Fruit fly (Drosophila melanogaster) whole organism, prepupa: ENCODE measurements around the gene CG8492.

Source experiments
- Blimp-1 ChIP-seq: fragments of 200-800 bp; sonication (Bioruptor generic); optimal IDR thresholded peaks from 3 replicates; lab custom pipeline; 2017; ENCODE audit warnings: missing biosample characterization, missing genetic modification characterization, mild to moderate bottlenecking, moderate library complexity, missing genetic modification reagents
- CG10631 ChIP-seq: fragments of 200-800 bp; sonication (Bioruptor generic); optimal IDR thresholded peaks from 2 replicates; lab custom pipeline; 2016; ENCODE audit warnings: missing biosample characterization, missing genetic modification characterization
- CG10669 ChIP-seq: fragments of 200-800 bp; sonication (Bioruptor generic); optimal IDR thresholded peaks from 3 replicates; lab custom pipeline; 2018; ENCODE audit warnings: missing biosample characterization, mild to moderate bottlenecking, missing genetic modification characterization, moderate library complexity
- CG11294 ChIP-seq: fragments of 200-800 bp; sonication (Bioruptor generic); IDR thresholded peaks from 2 replicates; pipeline ENCODE4 v1.3.6; 2022; ENCODE audit warnings: missing biosample characterization, missing genetic modification characterization
- CG11902 ChIP-seq: fragments of 200-800 bp; sonication (Bioruptor generic); optimal IDR thresholded peaks from 3 replicates; lab custom pipeline; 2016; ENCODE audit warnings: missing biosample characterization, missing genetic modification characterization
- CG15336 ChIP-seq: fragments of 200-800 bp; sonication (Bioruptor generic); IDR thresholded peaks from 2 replicates; pipeline ENCODE4 v1.3.6; 2022; ENCODE audit warnings: missing biosample characterization, missing genetic modification characterization
- CG16779 ChIP-seq: fragments of 200-800 bp; sonication (Bioruptor generic); optimal IDR thresholded peaks from 3 replicates; lab custom pipeline; 2017; ENCODE audit warnings: missing biosample characterization, mild to moderate bottlenecking, missing genetic modification characterization
- CG3032 ChIP-seq: fragments of 200-800 bp; optimal IDR thresholded peaks from 2 replicates; lab custom pipeline; 2019; ENCODE audit warnings: missing biosample characterization, mild to moderate bottlenecking, missing genetic modification characterization, moderate library complexity
- CG31627 ChIP-seq: fragments of 200-800 bp; sonication (Bioruptor generic); optimal IDR thresholded peaks from 3 replicates; lab custom pipeline; 2016; ENCODE audit warnings: missing biosample characterization, missing genetic modification characterization
- CG32006 ChIP-seq: fragments of 200-800 bp; sonication (Bioruptor generic); optimal IDR thresholded peaks from 3 replicates; lab custom pipeline; 2017; ENCODE audit warnings: missing biosample characterization, mild to moderate bottlenecking, missing genetic modification characterization
- CG34406 ChIP-seq: fragments of 200-800 bp; sonication (Bioruptor generic); optimal IDR thresholded peaks from 3 replicates; lab custom pipeline; 2016; ENCODE audit warnings: missing biosample characterization, missing genetic modification characterization
- CG3919 ChIP-seq: fragments of 200-800 bp; sonication (Bioruptor generic); optimal IDR thresholded peaks from 3 replicates; lab custom pipeline; 2016; ENCODE audit warnings: missing biosample characterization, missing genetic modification characterization
- CG4318 ChIP-seq: fragments of 200-800 bp; sonication (Bioruptor generic); optimal IDR thresholded peaks from 3 replicates; lab custom pipeline; 2017; ENCODE audit warnings: missing biosample characterization, mild to moderate bottlenecking, missing genetic modification characterization
- CG8632 ChIP-seq: fragments of 200-800 bp; sonication (Bioruptor generic); optimal IDR thresholded peaks from 3 replicates; lab custom pipeline; 2016; ENCODE audit warnings: missing biosample characterization, missing genetic modification characterization
- Eip93F ChIP-seq: fragments of 200-800 bp; sonication (Bioruptor generic); optimal IDR thresholded peaks from 2 replicates; lab custom pipeline; 2016; ENCODE audit warnings: missing biosample characterization, mild to moderate bottlenecking, missing genetic modification characterization
- Hr38 ChIP-seq: sonication (Bioruptor generic); optimal IDR thresholded peaks from 2 replicates; lab custom pipeline; 2016; ENCODE audit warnings: missing biosample characterization, missing genetic modification characterization
- Hr4 ChIP-seq: fragments of 200-800 bp; sonication (Bioruptor generic); optimal IDR thresholded peaks from 3 replicates; lab custom pipeline; 2016; ENCODE audit warnings: missing biosample characterization, missing genetic modification characterization
- Lpt ChIP-seq: fragments of 200-800 bp; sonication (Bioruptor generic); optimal IDR thresholded peaks from 3 replicates; lab custom pipeline; 2016; ENCODE audit warnings: missing biosample characterization, missing genetic modification characterization
- Met ChIP-seq: fragments of 200-800 bp; sonication (Bioruptor generic); optimal IDR thresholded peaks from 3 replicates; lab custom pipeline; 2016; ENCODE audit warnings: missing biosample characterization, missing genetic modification characterization
- OdsH ChIP-seq: fragments of 200-800 bp; sonication (Bioruptor generic); optimal IDR thresholded peaks from 3 replicates; lab custom pipeline; 2016; ENCODE audit warnings: missing biosample characterization, missing genetic modification characterization
- Sox14 ChIP-seq: fragments of 200-800 bp; sonication (Bioruptor generic); optimal IDR thresholded peaks from 3 replicates; lab custom pipeline; 2016; ENCODE audit warnings: missing biosample characterization, missing genetic modification characterization
- achi ChIP-seq: fragments of 200-800 bp; sonication (Bioruptor generic); optimal IDR thresholded peaks from 3 replicates; lab custom pipeline; 2016; ENCODE audit warnings: missing biosample characterization, missing genetic modification characterization
- cyc ChIP-seq: fragments of 200-800 bp; sonication (Bioruptor generic); optimal IDR thresholded peaks from 3 replicates; lab custom pipeline; 2016; ENCODE audit warnings: missing biosample characterization, missing genetic modification characterization
- esn ChIP-seq: fragments of 200-800 bp; sonication (Bioruptor generic); optimal IDR thresholded peaks from 2 replicates; lab custom pipeline; 2016; ENCODE audit warnings: missing biosample characterization, mild to moderate bottlenecking, missing genetic modification characterization, moderate library complexity
- fd85E ChIP-seq: fragments of 200-800 bp; sonication (Bioruptor generic); optimal IDR thresholded peaks from 3 replicates; lab custom pipeline; 2016; ENCODE audit warnings: missing biosample characterization, missing genetic modification characterization
- fkh ChIP-seq: fragments of 200-800 bp; sonication (Bioruptor generic); optimal IDR thresholded peaks from 3 replicates; lab custom pipeline; 2017; ENCODE audit warnings: missing biosample characterization, mild to moderate bottlenecking, missing genetic modification characterization, moderate library complexity
- salr ChIP-seq, 2 experiments: fragments of 200-800 bp; sonication (Bioruptor generic); optimal IDR thresholded peaks; 3 replicates each; lab custom pipeline; 2016 to 2018; ENCODE audit warnings: missing biosample characterization in 2 of 2, missing genetic modification characterization in 2 of 2, mild to moderate bottlenecking in 1 of 2
- ss ChIP-seq, 2 experiments: fragments of 200-800 bp; sonication (Bioruptor generic); optimal IDR thresholded peaks; 2 replicates in 1 of 2; 3 replicates in 1 of 2; lab custom pipeline; 2017 to 2018; ENCODE audit warnings: mild to moderate bottlenecking in 2 of 2, missing biosample characterization in 2 of 2, missing genetic modification characterization in 2 of 2, moderate library complexity in 1 of 2
- svp ChIP-seq: fragments of 200-800 bp; sonication (Bioruptor generic); peaks from one replicate; lab custom pipeline; 2016; ENCODE audit warnings: missing biosample characterization, missing genetic modification characterization
- topi ChIP-seq: fragments of 200-800 bp; sonication (Bioruptor generic); optimal IDR thresholded peaks from 3 replicates; lab custom pipeline; 2016; ENCODE audit warnings: missing biosample characterization, missing genetic modification characterization

Gene CG8492

dm6 chr3L:7773529-7773928 lies 41.5 kb upstream of the CG8492 start:
- no peak for TF ChIP-seq Sox14 (GFP tag; lab: Kevin White, UChicago)
- no peak for TF ChIP-seq esn (GFP tag; lab: Kevin White, UChicago)
- no peak for TF ChIP-seq CG11902 (GFP tag; lab: Kevin White, UChicago)

dm6 chr3L:7772160-7772798 lies 40.3 kb upstream of the CG8492 start:
- TF ChIP-seq CG34406 (GFP tag; lab: Kevin White, UChicago), result no peak
- TF ChIP-seq CG11902 (GFP tag; lab: Kevin White, UChicago), result no peak
- TF ChIP-seq Blimp-1 (GFP tag; lab: Kevin White, UChicago), result no peak
- no peak for TF ChIP-seq CG10631 (GFP tag; lab: Kevin White, UChicago)
- no peak for TF ChIP-seq CG11294
- no peak for TF ChIP-seq CG31627 (GFP tag; lab: Kevin White, UChicago)
- TF ChIP-seq CG10669, result no peak
- TF ChIP-seq fd85E (GFP tag; lab: Kevin White, UChicago), result no peak
- TF ChIP-seq achi, result no peak
- TF ChIP-seq Eip93F (GFP tag; lab: Kevin White, UChicago), result no peak
- TF ChIP-seq CG4318 (GFP tag; lab: Kevin White, UChicago), result no peak
- no peak for TF ChIP-seq Hr4 (GFP tag; lab: Kevin White, UChicago)
- TF ChIP-seq CG16779 (tag; lab: Kevin White, UChicago), result peak; percentile 28
- peak; percentile 46 for TF ChIP-seq svp

- TF ChIP-seq CG15336 (GFP tag; lab: Robert Waterston, UW) (no peak), ss (GFP tag; optimal IDR thresholded peaks at IDR 0.05; lab: Kevin White, UChicago) (no peak), CG11902 (GFP tag; lab: Kevin White, UChicago) (no peak), svp (no peak), CG31627 (GFP tag; lab: Kevin White, UChicago) (no peak), topi (GFP tag; lab: Kevin White, UChicago) (no peak), Eip93F (GFP tag; lab: Kevin White, UChicago) (no peak), cyc (GFP tag; lab: Kevin White, UChicago) (no peak), fkh (GFP tag; lab: Kevin White, UChicago) (no peak), esn (GFP tag; lab: Kevin White, UChicago) (no peak), OdsH (GFP tag; lab: Kevin White, UChicago) (no peak), salr (GFP tag; optimal IDR thresholded peaks at IDR 0.05; lab: Kevin White, UChicago) (no peak), CG3032 (tag; lab: Kevin White, UChicago) (no peak), Met (GFP tag; lab: Kevin White, UChicago) (no peak)
- TF ChIP-seq, all 60 proteins: peak for 0
Observed at dm6 chr3L:7768252-7768651, 36.3 kb upstream of the CG8492 start, which contains the start of gene CG32371. TSS of gene CG32371 (minus strand) at chr3L:7768352.

- TF ChIP-seq svp (peak; percentile 97), achi (no peak)
Observed at dm6 chr3L:7759835-7760780, 28.1 kb upstream of the CG8492 start, which contains the start of gene Hn. TSS of gene Hn (plus strand) at chr3L:7760453.

DNA sequence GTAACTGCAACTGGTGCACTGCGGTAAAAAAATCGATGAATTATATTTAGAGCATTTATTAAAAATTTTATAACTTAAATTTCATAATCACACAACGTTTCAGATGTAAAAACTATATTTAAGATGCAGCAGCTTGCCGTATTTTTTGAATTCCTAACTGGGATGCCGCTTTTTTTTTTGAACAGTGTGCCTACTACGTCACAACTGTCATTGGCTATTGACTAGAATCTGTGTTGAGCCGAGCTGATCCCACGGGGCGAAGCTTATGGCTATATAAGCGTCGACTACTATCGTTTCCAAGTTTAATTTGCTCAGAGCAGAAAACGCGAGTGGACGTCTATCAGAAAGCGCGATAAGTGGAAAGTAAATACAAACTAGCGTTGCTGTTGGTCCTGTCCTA lies 22.1 kb upstream of the CG8492 start, which contains the start of gene CG7409:
Gene CG7409, plus strand, starts transcription at position 301 of the 400 bp plus-strand sequence.
- TF ChIP-seq CG8632 (GFP tag; lab: Kevin White, UChicago) (no peak), fd85E (GFP tag; lab: Kevin White, UChicago) (no peak), Sox14 (GFP tag; lab: Kevin White, UChicago) (no peak), CG32006 (GFP tag; lab: Kevin White, UChicago) (no peak), Hr38 (GFP tag; lab: Kevin White, UChicago) (no peak), Lpt (GFP tag; lab: Kevin White, UChicago) (no peak), CG3919 (GFP tag; lab: Kevin White, UChicago) (no peak)
- TF ChIP-seq, all 60 proteins: peak for 0
